Worm (Caenorhabditis elegans) whole organism, early embryonic: Measurements from ENCODE around the gene flor-1.

ENCODE experiments used
- B0310.2 ChIP-seq: sonication (generic microtip); optimal IDR thresholded peaks from 2 replicates; lab custom pipeline; 2016; ENCODE audit warnings: mild to moderate bottlenecking, missing genetic modification characterization, missing compliant biosample characterization
- F13C5.2 ChIP-seq: sonication (generic microtip); optimal IDR thresholded peaks from 2 replicates; lab custom pipeline; 2017; ENCODE audit warnings: mild to moderate bottlenecking, missing genetic modification characterization, inconsistent platforms, missing compliant biosample characterization
- aly-1 ChIP-seq: sonication (generic microtip); optimal IDR thresholded peaks from 2 replicates; lab custom pipeline; 2016; ENCODE audit warnings: missing genetic modification characterization, missing compliant biosample characterization
- ama-1 ChIP-seq: fragments of 150-350 bp; optimal IDR thresholded peaks from 2 replicates; lab custom pipeline; 2014
- ceh-13 ChIP-seq: fragments of 200-800 bp; sonication (Bioruptor generic); optimal IDR thresholded peaks from 2 replicates; lab custom pipeline; 2018; ENCODE audit warnings: mild to moderate bottlenecking, missing genetic modification characterization, missing compliant biosample characterization
- ceh-36 ChIP-seq: sonication (generic microtip); optimal IDR thresholded peaks from 2 replicates; lab custom pipeline; 2016; ENCODE audit warnings: missing genetic modification characterization, inconsistent platforms, missing compliant biosample characterization
- ets-7 ChIP-seq: sonication (generic microtip); optimal IDR thresholded peaks from 2 replicates; lab custom pipeline; 2016; ENCODE audit warnings: missing genotype, missing genetic modification characterization, missing compliant biosample characterization
- flt-1 ChIP-seq: fragments of 200-800 bp; sonication (Bioruptor generic); IDR thresholded peaks from 2 replicates; pipeline ENCODE4 v1.3.6; 2022; ENCODE audit warnings: missing genetic modification characterization, missing compliant biosample characterization
- hmbx-1 ChIP-seq: sonication (generic microtip); optimal IDR thresholded peaks from 2 replicates; lab custom pipeline; 2016; ENCODE audit warnings: mild to moderate bottlenecking, missing genetic modification characterization, missing compliant biosample characterization
- hmg-4 ChIP-seq: fragments of 200-800 bp; sonication (Bioruptor generic); optimal IDR thresholded peaks from 2 replicates; lab custom pipeline; 2018; ENCODE audit warnings: mild to moderate bottlenecking, missing genetic modification characterization, missing compliant biosample characterization
- hnd-1 ChIP-seq: sonication (generic microtip); optimal IDR thresholded peaks from 2 replicates; lab custom pipeline; 2016; ENCODE audit warnings: missing genetic modification characterization, missing compliant biosample characterization
- pes-1 ChIP-seq: fragments of 200-800 bp; sonication (Bioruptor generic); IDR thresholded peaks from 2 replicates; pipeline ENCODE4 v1.3.6; 2022; ENCODE audit warnings: missing genetic modification reagents, missing genetic modification characterization, missing compliant biosample characterization
- scrt-1 ChIP-seq: fragments of 200-800 bp; sonication (Bioruptor generic); IDR thresholded peaks from 2 replicates; pipeline ENCODE4 v1.3.6; 2022; ENCODE audit warnings: missing genetic modification characterization, missing compliant biosample characterization
- sea-1 ChIP-seq: fragments of 200-800 bp; sonication (Bioruptor generic); conservative IDR thresholded peaks from 2 replicates; pipeline ENCODE4 v1.3.6; 2022; ENCODE audit warnings: missing genetic modification characterization, missing compliant biosample characterization
- tbx-11 ChIP-seq: fragments of 200-800 bp; sonication (Bioruptor generic); IDR thresholded peaks from 2 replicates; pipeline ENCODE4 v1.3.6; 2022; ENCODE audit warnings: missing genetic modification characterization, missing compliant biosample characterization
- tbx-37 ChIP-seq: fragments of 200-800 bp; sonication (Bioruptor generic); conservative IDR thresholded peaks from 2 replicates; pipeline ENCODE4 v1.3.6; 2022; ENCODE audit warnings: missing genetic modification reagents, missing genetic modification characterization, missing compliant biosample characterization
- tra-4 ChIP-seq: sonication (generic microtip); optimal IDR thresholded peaks from 2 replicates; lab custom pipeline; 2017; ENCODE audit warnings: missing genetic modification characterization, missing compliant biosample characterization

The flor-1 gene

DNA sequence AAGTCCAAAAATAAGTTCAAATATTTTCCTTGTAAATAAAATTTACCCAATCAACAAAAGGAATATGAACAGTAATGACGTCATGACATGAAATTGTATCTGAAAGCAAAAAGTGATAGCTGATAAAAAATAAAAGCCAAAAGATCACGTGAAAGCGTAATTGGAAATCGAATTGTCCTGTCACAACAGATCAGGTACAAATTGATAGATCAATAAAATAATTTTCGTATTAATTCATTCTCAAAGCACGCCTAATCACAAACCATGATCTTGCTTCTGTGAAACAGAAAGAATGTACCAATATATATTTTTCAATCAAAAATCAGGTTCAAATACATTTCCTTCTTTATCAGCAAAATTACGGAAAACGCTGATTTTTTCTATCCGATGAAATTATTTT lies at the start of gene flor-1:
TSS of gene flor-1 (minus strand) at position 101 of the 400 bp plus-strand sequence.
- TF ChIP-seq tra-4 (tag; lab: Kevin White, UChicago) (no peak), B0310.2 (tag; lab: Kevin White, UChicago) (no peak), hmbx-1 (tag; lab: Kevin White, UChicago) (no peak), ceh-13 (GFP tag; lab: Kevin White, UChicago) (no peak), sea-1 (GFP tag; lab: Robert Waterston, UW) (no peak), ama-1 (lab: Kevin White, UChicago) (no peak), hmg-4 (no peak), tbx-11 (GFP tag; lab: Robert Waterston, UW) (no peak), aly-1 (tag; lab: Kevin White, UChicago) (no peak), ceh-36 (tag; lab: Kevin White, UChicago) (no peak), tbx-37 (GFP tag; lab: Robert Waterston, UW) (no peak), F13C5.2 (tag; lab: Kevin White, UChicago) (no peak), ets-7 (tag; lab: Kevin White, UChicago) (no peak)

DNA sequence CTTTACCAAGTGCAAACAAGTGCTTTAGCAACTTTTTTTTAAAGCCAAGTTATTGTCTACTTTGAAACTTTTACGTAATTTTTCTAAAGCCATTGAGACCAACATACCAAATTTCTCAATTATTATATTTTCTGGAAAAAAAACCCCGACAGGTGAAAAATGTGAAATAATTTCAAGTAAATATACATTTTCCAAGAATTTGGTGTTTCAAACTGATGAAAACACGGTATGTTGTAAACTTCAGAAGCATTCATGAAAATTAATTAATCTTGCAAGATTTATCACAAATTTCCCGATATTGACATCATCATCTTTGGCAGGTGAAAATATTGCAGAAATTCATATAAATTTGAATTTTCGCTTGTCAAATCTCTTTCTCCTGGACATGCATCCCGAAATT lies 43.3 kb upstream of the flor-1 start, which contains the start of gene srz-11:
TSS of gene srz-11 (plus strand) at position 386 of the 400 bp plus-strand sequence.
- TF ChIP-seq tbx-11 (GFP tag; lab: Robert Waterston, UW): no peak
- no peak for TF ChIP-seq F13C5.2 (tag; lab: Kevin White, UChicago)
- no peak for TF ChIP-seq tra-4 (tag; lab: Kevin White, UChicago)
- no peak for TF ChIP-seq ama-1 (lab: Kevin White, UChicago)
- no peak for TF ChIP-seq hnd-1 (tag; lab: Kevin White, UChicago)
- no peak for TF ChIP-seq sea-1 (GFP tag; lab: Robert Waterston, UW)
- TF ChIP-seq flt-1 (GFP tag; lab: Robert Waterston, UW): no peak
- no peak for TF ChIP-seq scrt-1
- no peak for TF ChIP-seq aly-1 (tag; lab: Kevin White, UChicago)
- TF ChIP-seq hmg-4: no peak
- no peak for TF ChIP-seq hmbx-1 (tag; lab: Kevin White, UChicago)
- TF ChIP-seq pes-1 (GFP tag; lab: Robert Waterston, UW): no peak
- TF ChIP-seq B0310.2 (tag; lab: Kevin White, UChicago): no peak
- no peak for TF ChIP-seq tbx-37 (GFP tag; lab: Robert Waterston, UW)
- TF ChIP-seq ceh-36 (tag; lab: Kevin White, UChicago): no peak
- no peak for TF ChIP-seq ets-7 (tag; lab: Kevin White, UChicago)
- no peak for TF ChIP-seq ceh-13 (GFP tag; lab: Kevin White, UChicago)

DNA sequence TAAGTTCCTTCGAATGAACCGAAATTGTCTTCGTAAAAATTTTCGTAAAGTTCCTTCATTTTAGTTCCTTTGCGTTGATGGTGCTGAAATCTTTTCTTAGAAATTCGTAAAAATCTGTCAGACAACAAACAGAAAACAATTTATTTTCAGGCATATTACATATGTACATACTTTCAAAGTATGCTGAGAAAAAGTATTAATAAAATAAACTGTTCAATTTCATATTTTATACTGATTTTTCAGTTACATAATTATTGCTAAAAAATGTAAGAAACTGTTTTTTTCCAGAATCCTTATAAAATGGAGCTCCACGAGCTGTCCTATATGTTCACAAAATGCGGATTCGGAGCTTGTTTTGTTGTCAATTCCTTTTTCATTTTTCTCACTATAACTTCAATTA lies 39.3 kb upstream of the flor-1 start, which contains the start of gene str-45:
TSS of gene str-45 (plus strand) at position 301 of the 400 bp plus-strand sequence.
- TF ChIP-seq B0310.2 (tag; lab: Kevin White, UChicago): no peak
- TF ChIP-seq ama-1 (lab: Kevin White, UChicago): no peak
- TF ChIP-seq hmbx-1 (tag; lab: Kevin White, UChicago): no peak
- no peak for TF ChIP-seq tra-4 (tag; lab: Kevin White, UChicago)
- no peak for TF ChIP-seq F13C5.2 (tag; lab: Kevin White, UChicago)

DNA sequence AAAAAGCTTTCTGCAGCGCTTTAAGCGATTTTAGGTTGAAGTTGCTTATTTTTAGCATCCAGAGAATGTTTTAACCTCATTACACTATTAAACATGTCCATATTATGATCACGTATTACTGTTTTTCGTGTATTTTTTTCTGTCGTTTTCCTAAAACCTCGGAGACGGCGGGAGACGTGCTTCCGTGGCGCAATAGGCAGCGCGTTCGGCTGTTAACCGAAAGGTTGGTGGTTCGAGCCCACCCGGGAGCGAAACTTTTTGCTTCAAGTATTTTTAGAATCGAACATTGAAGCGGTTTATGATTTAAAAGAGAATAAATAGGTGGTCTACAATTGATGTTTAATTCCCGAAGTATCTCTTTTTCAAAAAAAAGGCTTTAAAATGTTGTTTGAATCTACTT lies 37.1 kb upstream of the flor-1 start:
- TF ChIP-seq scrt-1 (no peak), F13C5.2 (tag; lab: Kevin White, UChicago) (no peak), B0310.2 (tag; lab: Kevin White, UChicago) (no peak), pes-1 (GFP tag; lab: Robert Waterston, UW) (no peak), tbx-37 (GFP tag; lab: Robert Waterston, UW) (no peak), ama-1 (lab: Kevin White, UChicago) (no peak), tbx-11 (GFP tag; lab: Robert Waterston, UW) (no peak), flt-1 (GFP tag; lab: Robert Waterston, UW) (no peak), tra-4 (tag; lab: Kevin White, UChicago) (no peak), hnd-1 (tag; lab: Kevin White, UChicago) (no peak), ets-7 (tag; lab: Kevin White, UChicago) (no peak), ceh-13 (GFP tag; lab: Kevin White, UChicago) (no peak), hmbx-1 (tag; lab: Kevin White, UChicago) (no peak), ceh-36 (tag; lab: Kevin White, UChicago) (no peak), hmg-4 (no peak)

DNA sequence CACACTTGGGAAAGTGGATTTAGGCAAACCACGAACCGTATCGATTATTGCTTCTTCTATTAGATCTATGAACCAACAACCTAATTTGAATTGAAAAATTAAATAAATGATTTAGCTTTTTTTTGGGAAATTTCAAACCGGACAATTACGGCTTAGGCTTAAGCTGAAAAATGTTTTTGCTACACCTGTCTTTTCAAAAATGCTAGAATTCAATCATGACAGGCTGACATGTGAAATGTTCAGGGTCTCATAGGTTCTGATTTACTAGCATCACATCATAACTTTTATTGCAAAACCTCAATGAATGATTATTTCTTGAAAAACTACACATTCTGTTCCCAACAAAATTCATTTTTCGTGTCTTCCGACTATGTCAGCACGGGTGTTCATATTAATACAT lies 33.9 kb upstream of the flor-1 start, which contains the start of gene srh-55:
TSS of gene srh-55 (plus strand) at position 301 of the 400 bp plus-strand sequence.
- TF ChIP-seq ceh-13 (GFP tag; lab: Kevin White, UChicago) (no peak), tbx-11 (GFP tag; lab: Robert Waterston, UW) (no peak), hnd-1 (tag; lab: Kevin White, UChicago) (no peak), ets-7 (tag; lab: Kevin White, UChicago) (no peak), scrt-1 (no peak), pes-1 (GFP tag; lab: Robert Waterston, UW) (no peak), hmg-4 (no peak), ceh-36 (tag; lab: Kevin White, UChicago) (no peak), sea-1 (GFP tag; lab: Robert Waterston, UW) (no peak), ama-1 (lab: Kevin White, UChicago) (no peak), tra-4 (tag; lab: Kevin White, UChicago) (no peak), aly-1 (tag; lab: Kevin White, UChicago) (no peak), B0310.2 (tag; lab: Kevin White, UChicago) (no peak), flt-1 (GFP tag; lab: Robert Waterston, UW) (no peak), F13C5.2 (tag; lab: Kevin White, UChicago) (no peak), hmbx-1 (tag; lab: Kevin White, UChicago) (no peak), tbx-37 (GFP tag; lab: Robert Waterston, UW) (no peak)

DNA sequence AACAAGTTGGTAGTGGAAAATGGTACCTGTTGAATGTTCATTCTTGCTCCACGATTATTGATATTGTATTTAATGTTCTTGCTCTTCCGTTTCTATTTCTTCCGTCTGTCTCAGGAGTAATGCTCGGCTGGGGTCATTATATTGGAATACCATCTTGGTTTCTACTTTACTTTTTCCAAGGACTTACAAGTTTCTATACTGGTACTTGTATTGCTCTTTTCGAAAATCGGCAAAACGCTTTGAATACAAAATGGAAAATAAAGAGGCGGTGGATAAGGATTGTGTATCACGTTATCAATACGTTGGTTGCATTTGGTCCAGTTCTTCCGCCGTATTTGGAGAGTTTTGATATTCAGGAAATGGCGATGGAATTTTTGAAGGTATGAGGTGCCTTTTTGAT lies 32.6 kb upstream of the flor-1 start:
- TF ChIP-seq sea-1 (GFP tag; lab: Robert Waterston, UW): no peak
- no peak for TF ChIP-seq F13C5.2 (tag; lab: Kevin White, UChicago)
- no peak for TF ChIP-seq pes-1 (GFP tag; lab: Robert Waterston, UW)
- no peak for TF ChIP-seq ets-7 (tag; lab: Kevin White, UChicago)

DNA sequence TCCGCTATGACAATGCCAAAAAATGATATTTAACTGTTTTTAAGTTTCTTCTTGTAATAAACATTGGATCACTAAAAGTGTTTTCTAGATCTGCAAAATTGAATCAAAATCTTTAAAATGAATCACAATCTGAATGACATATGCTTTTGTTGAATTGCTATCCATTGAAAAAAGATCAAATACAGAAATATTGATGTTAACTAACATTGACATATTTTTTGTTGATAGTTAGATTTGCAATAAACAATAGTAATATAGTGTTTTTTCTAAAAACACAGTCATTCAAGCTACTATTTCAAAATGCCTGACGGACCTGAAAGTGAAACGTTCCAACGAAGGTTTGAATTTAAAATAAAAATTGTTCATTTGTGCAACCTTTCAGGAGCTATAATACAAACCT lies 31.2 kb upstream of the flor-1 start, which contains the start of gene T09F5.2:
TSS of gene T09F5.2 (plus strand) at position 301 of the 400 bp plus-strand sequence.
- no peak for TF ChIP-seq sea-1 (GFP tag; lab: Robert Waterston, UW)
- no peak for TF ChIP-seq scrt-1
